Fruit fly (Drosophila melanogaster): Measurements from ENCODE around the gene Efa6.

Efa6 gene

dm6 chr3R:22587419-22587963 is at the start of gene Efa6 (continued):
- TF ChIP-seq CG31365 (tag; optimal IDR thresholded peaks at IDR 0.05) (no peak), zf30C (GFP tag; optimal IDR thresholded peaks at IDR 0.05) (no peak), CG18476 (GFP tag; optimal IDR thresholded peaks at IDR 0.05) (peak; percentile 47), TFAM (GFP tag; optimal IDR thresholded peaks at IDR 0.05) (no peak), Ada2b (GFP tag; IDR thresholded peaks at IDR 0.05) (no peak), dati (GFP tag; IDR thresholded peaks at IDR 0.05) (no peak), danr (GFP tag; IDR thresholded peaks at IDR 0.05) (no peak), ranshi (GFP tag; IDR thresholded peaks at IDR 0.05) (no peak; the same call in 1 of the 2 replicates), CG6683 (GFP tag; optimal IDR thresholded peaks at IDR 0.05) (no peak), tna (GFP tag; IDR thresholded peaks at IDR 0.05; ENCODE audit: partially characterized antibody) (peak; percentile 70), NC2α (GFP tag; optimal IDR thresholded peaks at IDR 0.05) (no peak), CG16815 (GFP tag; optimal IDR thresholded peaks at IDR 0.05) (no peak), CG2116 (GFP tag; optimal IDR thresholded peaks at IDR 0.05) (peak; percentile 89), CG31441 (GFP tag; IDR thresholded peaks at IDR 0.05) (peak; percentile 61), Deaf1 (tag; optimal IDR thresholded peaks at IDR 0.05) (peak; percentile 37), CG1024 (GFP tag; IDR thresholded peaks at IDR 0.05) (no peak), zen2 (GFP tag; IDR thresholded peaks at IDR 0.05; ENCODE audit: partially characterized antibody) (peak; percentile 77; the same call in 1 of the 3 replicates), ewg (GFP tag; optimal IDR thresholded peaks at IDR 0.05) (no peak), CG2678 (tag; optimal IDR thresholded peaks at IDR 0.05) (peak; percentile 55), maf-S (GFP tag; optimal IDR thresholded peaks at IDR 0.05) (peak; percentile 48), CG11504 (tag; optimal IDR thresholded peaks at IDR 0.05) (no peak), CG13775 (GFP tag; optimal IDR thresholded peaks at IDR 0.05) (peak; percentile 64), Sry-δ (GFP tag; optimal IDR thresholded peaks at IDR 0.05) (peak; percentile 93), br (optimal IDR thresholded peaks at IDR 0.05) (no peak), CG6765 (GFP tag; optimal IDR thresholded peaks at IDR 0.05) (peak; percentile 11), CG10979 (tag; optimal IDR thresholded peaks at IDR 0.05) (peak; percentile 5), CG18599 (GFP tag; optimal IDR thresholded peaks at IDR 0.05) (no peak), lbe (GFP tag; optimal IDR thresholded peaks at IDR 0.05) (peak; percentile 49), B-H1 (GFP tag; IDR thresholded peaks at IDR 0.05) (no peak), CG10654 (GFP tag; optimal IDR thresholded peaks at IDR 0.05) (peak; percentile 19), CG8765 (GFP tag; IDR thresholded peaks at IDR 0.05) (no peak), CG12391 (tag; optimal IDR thresholded peaks at IDR 0.05) (peak; percentile 65), BtbVII (GFP tag; optimal IDR thresholded peaks at IDR 0.05) (no peak), Mrtf (GFP tag; IDR thresholded peaks at IDR 0.05) (no peak), Lhr (GFP tag; optimal IDR thresholded peaks at IDR 0.05) (peak; percentile 77), CG30403 (GFP tag; optimal IDR thresholded peaks at IDR 0.05) (peak; percentile 64), ttk (GFP tag; IDR thresholded peaks at IDR 0.05) (no peak), Mes4 (GFP tag; optimal IDR thresholded peaks at IDR 0.05) (no peak), CG1792 (GFP tag; optimal IDR thresholded peaks at IDR 0.05) (no peak), Hr39 (optimal IDR thresholded peaks at IDR 0.05) (no peak), Gug (GFP tag; IDR thresholded peaks at IDR 0.05) (no peak), CG15269 (tag; optimal IDR thresholded peaks at IDR 0.05) (peak; percentile 22), gsb (GFP tag; IDR thresholded peaks at IDR 0.05) (no peak), Fer3 (tag; optimal IDR thresholded peaks at IDR 0.05) (peak; percentile 28), cad (GFP tag; optimal IDR thresholded peaks at IDR 0.05) (no peak), lola (GFP tag; optimal IDR thresholded peaks at IDR 0.05) (peak in 1 of 3 experiments; percentile 42), Eip74EF (GFP tag; optimal IDR thresholded peaks at IDR 0.05) (peak in 1 of 2 experiments; percentile 0), Rx (GFP tag; IDR thresholded peaks at IDR 0.05) (no peak), CG8478 (optimal IDR thresholded peaks at IDR 0.05) (no peak), Dek (tag; optimal IDR thresholded peaks at IDR 0.05) (peak; percentile 37), Hand (GFP tag; optimal IDR thresholded peaks at IDR 0.05) (peak; percentile 43)
